Worm (Caenorhabditis elegans) whole organism, L1 larva: Measurements from ENCODE around the gene F59A1.16.

Source experiments
- ama-1 ChIP-seq: fragments of 150-350 bp; optimal IDR thresholded peaks from 2 replicates; lab custom pipeline; 2014
- ceh-8 ChIP-seq: fragments of 200-800 bp; sonication (Bioruptor generic); optimal IDR thresholded peaks from 2 replicates; lab custom pipeline; 2018; ENCODE audit warnings: mild to moderate bottlenecking, missing genetic modification characterization, moderate library complexity, missing compliant biosample characterization
- ces-1 ChIP-seq: fragments of 150-350 bp; optimal IDR thresholded peaks from 2 replicates; lab custom pipeline; 2014; ENCODE audit warnings: missing biosample characterization, missing genetic modification reagents, missing genetic modification characterization
- efl-1 ChIP-seq, 4 experiments: fragments of 150-350 bp; optimal IDR thresholded peaks in 3 of 4; peaks in 1 of 4; 1 replicate in 1 of 4; 2 replicates in 3 of 4; lab custom pipeline; 2014; ENCODE audit warnings: missing biosample characterization in 2 of 4, missing genetic modification characterization in 2 of 4, missing genetic modification reagents in 2 of 4
- elt-2 ChIP-seq: sonication (generic microtip); optimal IDR thresholded peaks from 2 replicates; lab custom pipeline; 2016; ENCODE audit warnings: missing genetic modification characterization, mild to moderate bottlenecking, inconsistent platforms, missing compliant biosample characterization, missing genetic modification reagents
- elt-3 ChIP-seq, 6 experiments: fragments of 150-350 bp in 1 of 6; sonication (generic microtip); optimal IDR thresholded peaks; 2 replicates each; lab custom pipeline; 2017 to 2018; ENCODE audit warnings: missing biosample characterization in 6 of 6, missing genetic modification characterization in 6 of 6, inconsistent platforms in 1 of 6
- fkh-4 ChIP-seq: sonication (generic microtip); optimal IDR thresholded peaks from 2 replicates; lab custom pipeline; 2016; ENCODE audit warnings: missing compliant biosample characterization, missing genetic modification characterization, borderline replicate concordance
- hlh-17 ChIP-seq: fragments of 200-800 bp; sonication (Bioruptor generic); optimal IDR thresholded peaks from 2 replicates; lab custom pipeline; 2018; ENCODE audit warnings: missing genetic modification characterization, mild to moderate bottlenecking, missing compliant biosample characterization, moderate library complexity, borderline replicate concordance
- hpl-2 ChIP-seq: fragments of 150-350 bp; optimal IDR thresholded peaks from 2 replicates; lab custom pipeline; 2014; ENCODE audit warnings: missing biosample characterization, missing genetic modification reagents, missing genetic modification characterization
- irx-1 ChIP-seq: sonication (generic microtip); optimal IDR thresholded peaks from 2 replicates; lab custom pipeline; 2016; ENCODE audit warnings: missing genetic modification characterization, missing compliant biosample characterization
- isw-1 ChIP-seq: fragments of 200-800 bp; sonication (Bioruptor generic); IDR thresholded peaks from 2 replicates; pipeline ENCODE4 v1.3.6; 2022; ENCODE audit warnings: missing genetic modification characterization, missing compliant biosample characterization
- lin-15B ChIP-seq: fragments of 150-350 bp; sonication (generic microtip); optimal IDR thresholded peaks from 3 replicates; lab custom pipeline; 2014; ENCODE audit warnings: missing biosample characterization, missing genetic modification characterization
- lin-35 ChIP-seq, 2 experiments: fragments of 150-350 bp; optimal IDR thresholded peaks; 2 replicates each; lab custom pipeline; 2014; ENCODE audit warnings: missing biosample characterization in 2 of 2, missing genetic modification characterization in 2 of 2, missing genetic modification reagents in 2 of 2
- lir-3 ChIP-seq: sonication (generic microtip); optimal IDR thresholded peaks from 2 replicates; lab custom pipeline; 2016; ENCODE audit warnings: mild to moderate bottlenecking, missing genetic modification characterization, moderate library complexity, missing compliant biosample characterization; ENCODE audit not compliant: poor library complexity
- mab-9 ChIP-seq: fragments of 200-800 bp; sonication (Bioruptor generic); IDR thresholded peaks from 2 replicates; pipeline ENCODE4 v1.3.6; 2022; ENCODE audit warnings: missing genetic modification reagents, missing genetic modification characterization, missing compliant biosample characterization
- mef-2 ChIP-seq: fragments of 150-350 bp; optimal IDR thresholded peaks from 2 replicates; lab custom pipeline; 2014; ENCODE audit warnings: missing biosample characterization, missing genetic modification characterization
- mep-1 ChIP-seq: fragments of 150-350 bp; optimal IDR thresholded peaks from 2 replicates; lab custom pipeline; 2014; ENCODE audit warnings: missing biosample characterization, missing genetic modification characterization
- nhr-19 ChIP-seq: fragments of 200-800 bp; sonication (Bioruptor generic); conservative IDR thresholded peaks from 2 replicates; pipeline ENCODE4 v1.3.6; 2022; ENCODE audit warnings: missing genetic modification characterization, missing compliant biosample characterization
- nhr-20 ChIP-seq: sonication (generic microtip); optimal IDR thresholded peaks from 2 replicates; lab custom pipeline; 2016; ENCODE audit warnings: mild to moderate bottlenecking, missing genetic modification characterization, missing compliant biosample characterization
- nhr-47 ChIP-seq: sonication (generic microtip); optimal IDR thresholded peaks from 2 replicates; lab custom pipeline; 2016; ENCODE audit warnings: mild to moderate bottlenecking, missing genetic modification characterization, moderate library complexity, missing compliant biosample characterization
- nhr-76 ChIP-seq: sonication (generic microtip); optimal IDR thresholded peaks from 2 replicates; lab custom pipeline; 2017; ENCODE audit warnings: missing biosample characterization, missing genetic modification characterization
- nhr-85 ChIP-seq: sonication (generic microtip); peaks from one replicate; lab custom pipeline; 2016; ENCODE audit warnings: missing genetic modification characterization, inconsistent platforms, missing compliant biosample characterization
- nhr-90 ChIP-seq: sonication (generic microtip); optimal IDR thresholded peaks from 2 replicates; lab custom pipeline; 2016; ENCODE audit warnings: mild to moderate bottlenecking, missing genetic modification characterization, missing compliant biosample characterization; ENCODE audit not compliant: poor library complexity
- pax-3 ChIP-seq: fragments of 200-800 bp; sonication (Bioruptor generic); optimal IDR thresholded peaks from 2 replicates; lab custom pipeline; 2018; ENCODE audit warnings: mild to moderate bottlenecking, missing genetic modification characterization, moderate library complexity, missing compliant biosample characterization
- pqm-1 ChIP-seq: sonication (generic microtip); optimal IDR thresholded peaks from 3 replicates; lab custom pipeline; 2017; ENCODE audit warnings: missing biosample characterization, missing genetic modification characterization
- rnt-1 ChIP-seq: sonication (generic microtip); optimal IDR thresholded peaks from 2 replicates; lab custom pipeline; 2016; ENCODE audit warnings: mild to moderate bottlenecking, missing genetic modification characterization, moderate library complexity, missing compliant biosample characterization
- skn-1 ChIP-seq: fragments of 150-350 bp; optimal IDR thresholded peaks from 2 replicates; lab custom pipeline; 2014; ENCODE audit warnings: missing biosample characterization, missing genetic modification characterization
- snu-23 ChIP-seq: sonication (generic microtip); optimal IDR thresholded peaks from 2 replicates; lab custom pipeline; 2016; ENCODE audit warnings: missing genetic modification characterization, missing compliant biosample characterization
- sox-4 ChIP-seq: sonication (generic microtip); optimal IDR thresholded peaks from 2 replicates; lab custom pipeline; 2016; ENCODE audit warnings: missing genetic modification characterization, missing compliant biosample characterization
- sup-37 ChIP-seq: fragments of 200-800 bp; sonication (Bioruptor generic); optimal IDR thresholded peaks from 2 replicates; lab custom pipeline; 2018; ENCODE audit warnings: mild to moderate bottlenecking, missing genetic modification characterization, missing compliant biosample characterization
- swsn-7 ChIP-seq: sonication (generic microtip); optimal IDR thresholded peaks from 2 replicates; lab custom pipeline; 2016; ENCODE audit warnings: missing genetic modification characterization, missing compliant biosample characterization
- unc-62 ChIP-seq: fragments of 150-350 bp; optimal IDR thresholded peaks from 2 replicates; lab custom pipeline; 2014; ENCODE audit warnings: missing biosample characterization, missing genetic modification reagents, missing genetic modification characterization
- zip-4 ChIP-seq: fragments of 200-800 bp; sonication (Bioruptor generic); optimal IDR thresholded peaks from 2 replicates; lab custom pipeline; 2018; ENCODE audit warnings: mild to moderate bottlenecking, missing genetic modification characterization, moderate library complexity, missing compliant biosample characterization

The F59A1.16 gene

ce11 chrV:17694260-17694659 is 9.5 kb upstream of the F59A1.16 start:
- TF ChIP-seq elt-2 (tag; lab: Kevin White, UChicago) (peak; percentile 50), lir-3 (tag; lab: Kevin White, UChicago) (no peak), hlh-17 (no peak), pqm-1 (tag; lab: Kevin White, UChicago) (peak; percentile 33), rnt-1 (no peak), ces-1 (GFP tag; lab: Kevin White, UChicago) (no peak), irx-1 (tag; lab: Kevin White, UChicago) (no peak)

ce11 chrV:17690922-17691321 is 6.2 kb upstream of the F59A1.16 start, which contains the start of gene F59A1.13:
Gene F59A1.13 (minus strand): TSS chrV:17691022.
- TF ChIP-seq nhr-19 (no peak), rnt-1 (no peak), mep-1 (tag; lab: Kevin White, UChicago) (no peak), sup-37 (GFP tag; lab: Kevin White, UChicago) (no peak), mef-2 (tag; lab: Kevin White, UChicago) (no peak), sox-4 (tag; lab: Kevin White, UChicago) (no peak), isw-1 (GFP tag; lab: Robert Waterston, UW) (no peak), unc-62 (GFP tag; lab: Kevin White, UChicago) (no peak), nhr-90 (tag; lab: Kevin White, UChicago) (no peak), nhr-85 (tag; lab: Kevin White, UChicago) (no peak), zip-4 (no peak), hpl-2 (GFP tag; lab: Kevin White, UChicago) (no peak), nhr-47 (tag; lab: Kevin White, UChicago) (no peak), ceh-8 (GFP tag; lab: Kevin White, UChicago) (no peak), lin-15B (tag; lab: Kevin White, UChicago) (no peak)

ce11 chrV:17686852-17687251 is 2.1 kb upstream of the F59A1.16 start, which contains the start of gene F59A1.18:
Gene F59A1.18 (minus strand): TSS chrV:17686952.
- TF ChIP-seq lir-3 (tag; lab: Kevin White, UChicago) (no peak), skn-1 (tag; lab: Kevin White, UChicago) (no peak), nhr-19 (no peak), hlh-17 (no peak), swsn-7 (tag; lab: Kevin White, UChicago) (no peak), sup-37 (GFP tag; lab: Kevin White, UChicago) (no peak), nhr-20 (tag; lab: Kevin White, UChicago) (no peak)

- no peak for TF ChIP-seq swsn-7 (tag; lab: Kevin White, UChicago)
- TF ChIP-seq lin-35 (GFP tag; optimal IDR thresholded peaks at IDR 0.05; lab: Kevin White, UChicago), result no peak
- TF ChIP-seq isw-1 (GFP tag; lab: Robert Waterston, UW), result no peak
- no peak for TF ChIP-seq pax-3 (tag; lab: Kevin White, UChicago)
- no peak for TF ChIP-seq mep-1 (tag; lab: Kevin White, UChicago)
- TF ChIP-seq ama-1 (lab: Kevin White, UChicago), result no peak
- no peak for TF ChIP-seq mab-9 (GFP tag; lab: Robert Waterston, UW)
- TF ChIP-seq, all 84 proteins: peak for 0
These were observed 994 bp downstream of the F59A1.16 start, which contains the start of gene F59A1.15 for ce11 chrV:17683763-17684162. Gene F59A1.15 (minus strand): TSS chrV:17683863.

- TF ChIP-seq nhr-76 (tag; lab: Kevin White, UChicago) (no peak), snu-23 (GFP tag; lab: Kevin White, UChicago) (no peak), mab-9 (GFP tag; lab: Robert Waterston, UW) (no peak), rnt-1 (no peak), efl-1 (optimal IDR thresholded peaks at IDR 0.05; lab: Kevin White, UChicago) (no peak), efl-1 (GFP tag; optimal IDR thresholded peaks at IDR 0.05 in 1 of 2; lab: Kevin White, UChicago) (peak in 1 of 2 experiments; percentile 4), fkh-4 (no peak), elt-3 (tag; optimal IDR thresholded peaks at IDR 0.05; lab: Kevin White, UChicago) (no peak), skn-1 (tag; lab: Kevin White, UChicago) (no peak)
These were observed 1.5 kb downstream of the F59A1.16 start for ce11 chrV:17683290-17683689.
